Fruit fly (Drosophila melanogaster) whole organism, adult: ENCODE measurements around the gene CG43346.
A peak's percentile ranks its signal among the peaks of the same experiment; 100 is the strongest.

Experiments
- CG12768 ChIP-seq: fragments of 200-800 bp; sonication (Bioruptor generic); optimal IDR thresholded peaks from 2 replicates; lab custom pipeline; 2017; ENCODE audit warnings: missing biosample characterization, missing genetic modification characterization, mild to moderate bottlenecking, moderate library complexity, missing genetic modification reagents
- kay ChIP-seq: fragments of 200-800 bp; sonication (Bioruptor generic); peaks from one replicate; lab custom pipeline; 2016; ENCODE audit warnings: missing biosample characterization, missing genetic modification characterization, borderline replicate concordance

Gene CG43346

dm6 chr2L:21135764-21136163, 32.6 kb downstream of the CG43346 start:
- TF ChIP-seq kay (GFP tag; lab: Kevin White, UChicago) (peak; percentile 91), CG12768 (GFP tag; lab: Kevin White, UChicago) (no peak)
